Fruit fly (Drosophila melanogaster): Measurements from ENCODE around the gene CG2889.

CG2889 gene

dm6 chrX:10486144-10487030 lies 12.6 kb downstream of the CG2889 start:
- TF ChIP-seq CTCF (optimal IDR thresholded peaks at IDR 0.05) (no peak), CG8478 (optimal IDR thresholded peaks at IDR 0.05) (no peak)

dm6 chrX:10487105-10487504 lies 13.4 kb downstream of the CG2889 start, which contains the start of gene CG32687:
TSS of gene CG32687 (minus strand) at chrX:10487205.
- TF ChIP-seq CTCF (optimal IDR thresholded peaks at IDR 0.05) (no peak), CG8478 (optimal IDR thresholded peaks at IDR 0.05) (no peak)

DNA sequence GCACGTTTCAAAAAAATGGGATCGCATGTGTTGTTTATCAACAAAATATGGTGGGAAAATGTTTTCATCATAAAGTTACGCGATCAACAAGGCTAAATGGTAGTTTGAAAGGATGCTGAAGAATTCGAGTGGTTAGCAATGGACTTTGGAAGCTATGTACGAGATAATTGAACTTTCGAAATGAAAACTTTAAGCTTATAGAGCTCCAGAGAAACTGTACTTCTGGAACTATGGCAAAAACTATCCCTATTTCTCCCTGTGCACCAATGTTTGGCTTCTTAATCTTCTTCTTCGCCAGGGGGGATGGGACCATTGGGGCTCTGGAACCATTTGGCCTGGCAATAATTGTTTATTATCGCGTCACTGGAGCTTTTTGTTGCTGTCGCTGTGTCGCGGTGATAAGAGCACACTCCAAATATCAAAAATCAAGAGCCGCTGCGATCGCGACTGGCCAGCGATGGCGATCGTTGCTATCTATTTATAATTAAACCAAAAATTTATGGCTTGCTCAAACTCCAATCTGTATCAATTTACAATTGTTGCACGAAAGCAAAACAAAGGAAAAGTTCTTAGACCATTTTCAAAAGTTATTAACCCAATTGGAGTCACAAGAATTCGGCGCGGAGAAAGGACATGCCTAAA lies 14.3 kb downstream of the CG2889 start:
- no peak for TF ChIP-seq CG8478 (optimal IDR thresholded peaks at IDR 0.05)
- no peak for TF ChIP-seq CTCF (optimal IDR thresholded peaks at IDR 0.05)

DNA sequence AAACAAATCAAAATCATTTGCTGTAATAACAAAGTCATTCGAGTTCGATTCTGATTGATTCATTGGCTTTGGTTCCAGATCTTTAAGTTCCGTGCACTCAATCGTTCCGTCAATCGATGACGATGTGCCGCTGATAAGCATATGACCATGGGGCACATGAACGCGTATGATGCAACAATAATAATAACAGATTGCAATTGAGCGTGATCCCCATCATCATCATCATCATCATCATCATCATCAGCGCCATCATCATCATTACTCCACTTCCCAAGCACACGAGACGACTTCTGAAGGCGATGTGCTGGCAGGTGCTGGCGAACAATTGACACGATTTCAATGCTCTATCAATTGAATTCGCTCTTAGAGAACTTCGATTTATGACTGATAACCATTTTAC lies 22.6 kb downstream of the CG2889 start:
- TF ChIP-seq CG8478 (optimal IDR thresholded peaks at IDR 0.05) (no peak), CTCF (optimal IDR thresholded peaks at IDR 0.05) (no peak)

dm6 chrX:10513611-10514010 lies 39.9 kb downstream of the CG2889 start:
- TF ChIP-seq CTCF (optimal IDR thresholded peaks at IDR 0.05) (no peak), CG8478 (optimal IDR thresholded peaks at IDR 0.05) (no peak)

DNA sequence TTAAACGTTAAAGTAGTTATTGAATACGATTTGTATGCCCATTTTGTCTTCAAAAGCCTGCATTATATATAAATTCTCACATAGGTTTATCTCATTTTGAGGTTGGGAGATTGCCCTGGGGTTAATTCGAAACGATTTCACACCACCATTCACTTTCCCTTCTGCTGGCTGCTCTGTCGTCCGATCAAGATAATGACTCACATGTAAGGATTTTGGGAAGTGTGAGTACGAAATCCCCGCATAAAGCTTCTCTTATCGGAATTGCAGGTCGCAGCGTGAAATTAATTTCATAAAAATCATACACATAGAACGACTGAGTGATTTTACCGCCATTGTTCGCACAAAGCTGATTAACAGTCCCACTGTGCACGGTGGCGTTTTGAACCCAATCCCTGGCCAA lies 41.1 kb downstream of the CG2889 start:
- TF ChIP-seq CTCF (optimal IDR thresholded peaks at IDR 0.05), result no peak
- no peak for TF ChIP-seq CG8478 (optimal IDR thresholded peaks at IDR 0.05)

dm6 chrX:10515323-10515853 lies 41.6 kb downstream of the CG2889 start:
- no peak for TF ChIP-seq CTCF (optimal IDR thresholded peaks at IDR 0.05)
- TF ChIP-seq CG8478 (optimal IDR thresholded peaks at IDR 0.05), result no peak

Measured in S2 (cell line).